Worm (Caenorhabditis elegans) whole organism, late embryonic: ENCODE measurements around the gene clec-19.

ENCODE experiments used
- K02D7.2 ChIP-seq: sonication (generic microtip); optimal IDR thresholded peaks from 2 replicates; lab custom pipeline; 2017; ENCODE audit warnings: mild to moderate bottlenecking, missing genetic modification characterization, missing compliant biosample characterization
- ceh-19 ChIP-seq: fragments of 200-800 bp; sonication (Bioruptor generic); optimal IDR thresholded peaks from 2 replicates; lab custom pipeline; 2018; ENCODE audit warnings: mild to moderate bottlenecking, missing genetic modification characterization, missing compliant biosample characterization
- dmd-4 ChIP-seq: sonication (generic microtip); optimal IDR thresholded peaks from 2 replicates; lab custom pipeline; 2016; ENCODE audit warnings: borderline replicate concordance, missing genetic modification characterization, missing compliant biosample characterization
- fkh-6 ChIP-seq: sonication (generic microtip); optimal IDR thresholded peaks from 2 replicates; lab custom pipeline; 2016; ENCODE audit warnings: missing genetic modification characterization, missing compliant biosample characterization
- odd-2 ChIP-seq: sonication (generic microtip); optimal IDR thresholded peaks from 2 replicates; lab custom pipeline; 2017; ENCODE audit warnings: antibody characterized with exemption, mild to moderate bottlenecking, missing genetic modification characterization, missing compliant biosample characterization
- pha-4 ChIP-seq: fragments of 150-350 bp; optimal IDR thresholded peaks from 2 replicates; lab custom pipeline; 2018; ENCODE audit warnings: missing biosample characterization, missing genetic modification reagents, missing genetic modification characterization

DNA sequence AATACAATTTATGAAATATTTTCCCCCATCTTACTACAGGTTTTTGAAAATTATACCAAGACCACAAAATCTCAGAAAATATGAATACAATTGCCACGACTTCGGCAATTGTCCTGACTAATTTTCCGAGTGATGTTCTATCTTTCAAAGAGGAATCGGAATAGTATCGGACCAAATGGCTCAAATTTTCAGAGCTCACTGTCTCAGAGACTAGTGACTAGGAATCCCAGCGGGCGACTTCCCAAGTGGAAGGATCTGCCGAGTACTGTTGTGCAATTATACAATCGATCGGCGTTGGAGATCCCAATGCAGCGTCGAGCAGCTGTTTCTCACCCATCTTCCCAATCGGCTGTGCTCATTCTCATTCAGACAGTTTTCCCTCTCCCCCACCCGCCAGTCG is 18.5 kb upstream of the clec-19 start, which contains the start of gene F45C12.17:
- no peak for TF ChIP-seq K02D7.2 (tag; lab: Kevin White, UChicago)
- TF ChIP-seq fkh-6 (tag; lab: Kevin White, UChicago), result no peak
- no peak for TF ChIP-seq dmd-4 (tag; lab: Kevin White, UChicago)
- no peak for TF ChIP-seq pha-4 (tag; lab: Kevin White, UChicago)
- no peak for TF ChIP-seq odd-2 (tag; lab: Kevin White, UChicago)
- TF ChIP-seq ceh-19 (GFP tag; lab: Kevin White, UChicago), result no peak
